In the genomic region with DNA sequence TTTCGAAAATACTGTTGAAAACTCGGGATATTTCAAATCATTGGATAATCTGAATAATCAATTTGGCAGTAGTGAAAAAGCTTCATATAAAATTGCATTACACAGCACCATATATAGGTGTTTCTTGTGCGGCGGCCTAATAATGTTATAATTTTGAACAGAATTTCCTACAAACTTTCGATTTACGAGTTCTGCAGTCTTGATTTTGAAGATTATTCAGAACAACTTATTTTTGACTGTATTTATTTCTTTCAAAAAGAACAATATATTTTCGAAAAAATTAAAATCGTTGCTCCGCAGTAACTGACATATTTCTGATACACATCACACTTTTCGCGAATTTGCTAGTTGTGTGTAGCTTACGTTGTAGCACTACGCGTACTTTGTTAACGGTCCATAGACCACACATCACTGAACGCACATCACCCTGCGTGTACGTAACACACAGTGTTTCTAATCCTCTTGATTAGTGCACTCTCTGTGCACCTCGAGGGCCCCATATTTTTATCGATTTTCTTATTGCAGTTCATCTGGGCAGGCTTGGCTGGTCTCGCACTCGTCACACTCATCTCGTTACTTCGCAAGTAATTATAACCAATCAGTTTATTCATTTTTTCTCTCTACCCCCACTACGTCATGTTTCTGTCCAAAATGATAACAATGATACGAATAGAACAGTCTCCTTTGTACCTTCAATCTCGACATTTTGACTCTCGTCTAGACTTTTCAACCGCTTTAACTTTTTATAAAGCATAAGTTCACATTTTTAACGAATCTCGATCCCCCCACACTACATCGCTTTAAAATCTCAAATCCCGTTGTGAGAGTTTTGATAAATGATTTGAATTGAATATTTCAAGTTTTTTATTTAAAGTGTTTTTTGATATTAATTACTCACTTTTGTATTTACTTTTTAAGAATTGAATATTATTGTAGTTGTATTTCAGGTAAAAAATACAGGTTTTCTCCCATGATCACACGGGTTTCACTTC, we compare ENCODE assay signal across 8 worm cellular contexts.
A peak's percentile ranks its signal among the peaks of the same experiment; 100 is the strongest.
TF ChIP-seq lines count a peak whose summit lies in the region.

TSS of gene F11C1.1 (minus strand) at position 51 of the 992 bp plus-strand sequence.
TSS of gene vwa-8 (plus strand) at position 942 of the 992 bp plus-strand sequence.

TF ChIP-seq in whole organism, L1 larva, 84 proteins besides CTCF, POLR2A, EP300 and RAD21 (continues in another document):
- TF ChIP-seq nhr-71 (tag; optimal IDR thresholded peaks at IDR 0.05; lab: Kevin White, UChicago), result peak; percentile 89
- TF ChIP-seq mdl-1 (tag; optimal IDR thresholded peaks at IDR 0.05; lab: Kevin White, UChicago), result peak in 1 of 2 experiments; percentile 18
- TF ChIP-seq ets-5 (GFP tag; IDR thresholded peaks at IDR 0.05; lab: Robert Waterston, UW), result no peak
- TF ChIP-seq elt-2 (tag; optimal IDR thresholded peaks at IDR 0.05; lab: Kevin White, UChicago), result peak; percentile 33
- no peak for TF ChIP-seq mep-1 (tag; optimal IDR thresholded peaks at IDR 0.05; lab: Kevin White, UChicago)
- no peak for TF ChIP-seq blmp-1 (tag; optimal IDR thresholded peaks at IDR 0.05; lab: Kevin White, UChicago)
- TF ChIP-seq nhr-20 (tag; optimal IDR thresholded peaks at IDR 0.05; lab: Kevin White, UChicago), result peak; percentile 83
- peak; percentile 66 for TF ChIP-seq lin-14 (GFP tag; optimal IDR thresholded peaks at IDR 0.05; lab: Kevin White, UChicago)
- TF ChIP-seq nhr-84 (tag; optimal IDR thresholded peaks at IDR 0.05; lab: Kevin White, UChicago), result no peak
- TF ChIP-seq mef-2 (tag; optimal IDR thresholded peaks at IDR 0.05; lab: Kevin White, UChicago), result no peak

TF ChIP-seq in whole organism, L2 larva, 48 proteins besides CTCF, POLR2A, EP300 and RAD21 (continues in another document):
- TF ChIP-seq dmd-4 (tag; optimal IDR thresholded peaks at IDR 0.05; lab: Kevin White, UChicago) (no peak), skn-1 (tag; optimal IDR thresholded peaks at IDR 0.05; lab: Kevin White, UChicago) (no peak), F13H6.1 (tag; optimal IDR thresholded peaks at IDR 0.05; lab: Kevin White, UChicago) (peak; percentile 58), gmeb-1 (tag; optimal IDR thresholded peaks at IDR 0.05; lab: Kevin White, UChicago) (no peak), R02D3.7 (tag; optimal IDR thresholded peaks at IDR 0.05; lab: Kevin White, UChicago) (no peak), snpc-4 (tag; optimal IDR thresholded peaks at IDR 0.05; lab: Kevin White, UChicago) (no peak), ZK546.5 (tag; optimal IDR thresholded peaks at IDR 0.05; lab: Kevin White, UChicago) (no peak), ztf-4 (tag; optimal IDR thresholded peaks at IDR 0.05; lab: Kevin White, UChicago) (no peak), nhr-21 (tag; optimal IDR thresholded peaks at IDR 0.05; lab: Kevin White, UChicago) (peak; percentile 51), nhr-6 (tag; optimal IDR thresholded peaks at IDR 0.05; lab: Kevin White, UChicago) (no peak)

TF ChIP-seq in whole organism, L3 larva, 47 proteins besides CTCF, POLR2A, EP300 and RAD21:
- TF ChIP-seq elt-2 (tag; optimal IDR thresholded peaks at IDR 0.05; lab: Kevin White, UChicago), result peak; percentile 65
- no peak for TF ChIP-seq unc-39 (tag; optimal IDR thresholded peaks at IDR 0.05; lab: Kevin White, UChicago)
- TF ChIP-seq nhr-43 (tag; optimal IDR thresholded peaks at IDR 0.05; lab: Kevin White, UChicago; ENCODE audit: poor library complexity, severe bottlenecking), result peak; percentile 20

TF ChIP-seq in whole organism, L4 larva, 104 proteins besides CTCF, POLR2A, EP300 and RAD21 (continues in another document):
- TF ChIP-seq nhr-28 (tag; optimal IDR thresholded peaks at IDR 0.05; lab: Kevin White, UChicago) (peak; percentile 25), dpl-1 (GFP tag; optimal IDR thresholded peaks at IDR 0.05; lab: Kevin White, UChicago) (no peak), tra-1 (GFP tag; IDR thresholded peaks at IDR 0.05; lab: Robert Waterston, UW) (no peak), ceh-20 (GFP tag; IDR thresholded peaks at IDR 0.05; lab: Robert Waterston, UW) (peak; percentile 74), mes-2 (tag; optimal IDR thresholded peaks at IDR 0.05; lab: Kevin White, UChicago; ENCODE audit: poor library complexity, severe bottlenecking) (peak; percentile 30), lin-38 (GFP tag; IDR thresholded peaks at IDR 0.05; lab: Robert Waterston, UW) (0 out of 2 replicates have a peak, but pooled peaks have one; percentile 28), nhr-48 (tag; optimal IDR thresholded peaks at IDR 0.05; lab: Kevin White, UChicago) (peak; percentile 58), pqm-1 (tag; optimal IDR thresholded peaks at IDR 0.05; lab: Kevin White, UChicago) (no peak), lsy-2 (tag; optimal IDR thresholded peaks at IDR 0.05; lab: Kevin White, UChicago) (peak in 1 of 2 experiments; percentile 24), F49E8.2 (tag; optimal IDR thresholded peaks at IDR 0.05; lab: Kevin White, UChicago; ENCODE audit: borderline replicate concordance) (no peak)

TF ChIP-seq in whole organism, late embryonic, 69 proteins besides CTCF, POLR2A, EP300 and RAD21:
- TF ChIP-seq ceh-34 (tag; optimal IDR thresholded peaks at IDR 0.05; lab: Kevin White, UChicago), result no peak
- TF ChIP-seq unc-55 (GFP tag; optimal IDR thresholded peaks at IDR 0.05; lab: Kevin White, UChicago), result peak; percentile 15
- peak; percentile 17 for TF ChIP-seq ceh-48 (tag; optimal IDR thresholded peaks at IDR 0.05; lab: Kevin White, UChicago)

TF ChIP-seq in whole organism, midembryonic, 9 proteins besides CTCF, POLR2A, EP300 and RAD21:
- TF ChIP-seq tab-1 (GFP tag; IDR thresholded peaks at IDR 0.05; lab: Robert Waterston, UW) (no peak), T22C8.4 (GFP tag; IDR thresholded peaks at IDR 0.05; lab: Robert Waterston, UW) (peak; percentile 59; the same call in 1 of the 2 replicates), ztf-23 (GFP tag; IDR thresholded peaks at IDR 0.05; lab: Robert Waterston, UW) (no peak)

TF ChIP-seq in whole organism, mixed stage, embryonic, 35 proteins besides CTCF, POLR2A, EP300 and RAD21:
- no peak for TF ChIP-seq M03D4.4 (tag; optimal IDR thresholded peaks at IDR 0.05; lab: Kevin White, UChicago)
- peak; percentile 29 for TF ChIP-seq ceh-39 (tag; optimal IDR thresholded peaks at IDR 0.05; lab: Kevin White, UChicago)
TF ChIP-seq in whole organism, mixed stage, embryonic: peak in this region for 1.

TF ChIP-seq in whole organism, young adult, 124 proteins besides CTCF, POLR2A, EP300 and RAD21:
- TF ChIP-seq mcd-1 (GFP tag; IDR thresholded peaks at IDR 0.05; lab: Robert Waterston, UW) (0 out of 2 replicates have a peak, but pooled peaks have one; percentile 8), Y95B8A.8 (GFP tag; IDR thresholded peaks at IDR 0.05; lab: Robert Waterston, UW) (no peak), cebp-1 (GFP tag; IDR thresholded peaks at IDR 0.05; lab: Robert Waterston, UW) (no peak), cebp-1 (tag; optimal IDR thresholded peaks at IDR 0.05; lab: Kevin White, UChicago) (peak; percentile 50), hmg-20 (GFP tag; IDR thresholded peaks at IDR 0.05; lab: Robert Waterston, UW) (no peak), snpc-1.3 (tag; optimal IDR thresholded peaks at IDR 0.05; lab: Kevin White, UChicago; ENCODE audit: insufficient read depth) (no peak), F55B11.4 (tag; optimal IDR thresholded peaks at IDR 0.05; lab: Kevin White, UChicago; ENCODE audit: borderline replicate concordance, insufficient read depth) (no peak), C06A6.2 (GFP tag; conservative IDR thresholded peaks at IDR 0.05; lab: Robert Waterston, UW) (peak; percentile 58; the same call in 1 of the 2 replicates), lin-40 (tag; optimal IDR thresholded peaks at IDR 0.05; lab: Kevin White, UChicago) (peak; percentile 41), nhr-80 (tag; optimal IDR thresholded peaks at IDR 0.05; lab: Kevin White, UChicago) (peak; percentile 56), hmg-1.2 (GFP tag; IDR thresholded peaks at IDR 0.05; lab: Robert Waterston, UW) (peak; percentile 39; the same call in 1 of the 2 replicates)
